Worm (Caenorhabditis elegans): ENCODE data around the gene str-4.

- TF ChIP-seq ceh-13 (GFP tag; optimal IDR thresholded peaks at IDR 0.05) (no peak), ama-1 (optimal IDR thresholded peaks at IDR 0.05) (no peak), tbx-11 (GFP tag; IDR thresholded peaks at IDR 0.05) (no peak), ceh-36 (tag; optimal IDR thresholded peaks at IDR 0.05) (no peak), hmbx-1 (tag; optimal IDR thresholded peaks at IDR 0.05) (no peak), flt-1 (GFP tag; IDR thresholded peaks at IDR 0.05) (no peak)
Measured at ce11 chrV:13357652-13358281, 18.2 kb upstream of the str-4 start, which contains the start of gene F32H5.1.

All from whole organism, early embryonic.